Fruit fly (Drosophila melanogaster) whole organism, embryonic: ENCODE measurements around the gene Ing3.

Experiments
- Atf3 ChIP-seq: fragments of 200-800 bp; sonication (Bioruptor generic); optimal IDR thresholded peaks from 3 replicates; lab custom pipeline; 2016; ENCODE audit warnings: missing biosample characterization, missing genetic modification characterization
- Awh ChIP-seq: fragments of 200-800 bp; sonication (Bioruptor generic); IDR thresholded peaks from 2 replicates; pipeline ENCODE4, ENCODE4 v1.3.6; 2022; ENCODE audit warnings: missing biosample characterization, missing genetic modification characterization
- B-H1 ChIP-seq: fragments of 200-800 bp; sonication (Bioruptor generic); IDR thresholded peaks from 3 replicates; pipeline ENCODE4 v1.3.6; 2022; ENCODE audit warnings: missing biosample characterization, missing genetic modification characterization
- Blimp-1 ChIP-seq: fragments of 200-800 bp; sonication (Bioruptor generic); optimal IDR thresholded peaks from 3 replicates; lab custom pipeline; 2018; ENCODE audit warnings: missing biosample characterization, missing genetic modification characterization, mild to moderate bottlenecking, moderate library complexity, missing genetic modification reagents
- CG11560 ChIP-seq: fragments of 200-800 bp; sonication (Bioruptor generic); IDR thresholded peaks from 3 replicates; pipeline ENCODE4 v1.3.6; 2022; ENCODE audit warnings: missing biosample characterization, missing genetic modification characterization
- CG12744 ChIP-seq: fragments of 200-800 bp; sonication (Bioruptor generic); optimal IDR thresholded peaks from 2 replicates; lab custom pipeline; 2016; ENCODE audit warnings: missing biosample characterization, missing genetic modification characterization
- CG14710 ChIP-seq: fragments of 200-800 bp; sonication (Bioruptor generic); optimal IDR thresholded peaks from 3 replicates; lab custom pipeline; 2019; ENCODE audit warnings: missing biosample characterization, mild to moderate bottlenecking, missing genetic modification characterization, moderate library complexity
- CG15601 ChIP-seq: fragments of 200-800 bp; sonication (Bioruptor generic); optimal IDR thresholded peaks from 3 replicates; lab custom pipeline; 2019; ENCODE audit warnings: missing biosample characterization, mild to moderate bottlenecking, missing genetic modification characterization, moderate library complexity
- CG1603 ChIP-seq: fragments of 200-800 bp; sonication (Bioruptor generic); optimal IDR thresholded peaks from 2 replicates; lab custom pipeline; 2019; ENCODE audit warnings: missing biosample characterization, mild to moderate bottlenecking, missing genetic modification characterization, moderate library complexity
- CG18262 ChIP-seq: fragments of 200-800 bp; optimal IDR thresholded peaks from 3 replicates; lab custom pipeline; 2019; ENCODE audit warnings: missing biosample characterization, mild to moderate bottlenecking, missing genetic modification characterization, moderate library complexity
- CG2120 ChIP-seq: fragments of 200-800 bp; sonication (Bioruptor generic); optimal IDR thresholded peaks from 3 replicates; lab custom pipeline; 2016; ENCODE audit warnings: missing biosample characterization, missing genetic modification characterization
- CG2889 ChIP-seq: fragments of 200-800 bp; sonication (Bioruptor generic); IDR thresholded peaks from 3 replicates; pipeline ENCODE4 v1.3.6; 2022; ENCODE audit warnings: missing biosample characterization, missing genetic modification characterization
- CG33213 ChIP-seq: fragments of 200-800 bp; sonication (Bioruptor generic); optimal IDR thresholded peaks from 3 replicates; lab custom pipeline; 2016; ENCODE audit warnings: missing biosample characterization, missing genetic modification characterization
- CG34224 ChIP-seq: fragments of 200-800 bp; sonication (Bioruptor generic); IDR thresholded peaks from 3 replicates; pipeline ENCODE4 v1.3.6; 2022; ENCODE audit warnings: missing biosample characterization, missing genetic modification characterization; ENCODE audit not compliant: partially characterized antibody
- CG5180 ChIP-seq: fragments of 200-800 bp; sonication (Bioruptor generic); optimal IDR thresholded peaks from 3 replicates; lab custom pipeline; 2017; ENCODE audit warnings: missing biosample characterization, missing genetic modification characterization, mild to moderate bottlenecking, moderate library complexity, missing genetic modification reagents
- CG6254 ChIP-seq: fragments of 200-800 bp; sonication (Bioruptor generic); optimal IDR thresholded peaks from 3 replicates; lab custom pipeline; 2017; ENCODE audit warnings: mild to moderate bottlenecking, missing biosample characterization, missing genetic modification reagents, missing genetic modification characterization
- CG7271 ChIP-seq: fragments of 200-800 bp; sonication (Bioruptor generic); optimal IDR thresholded peaks from 2 replicates; lab custom pipeline; 2018; ENCODE audit warnings: missing biosample characterization, mild to moderate bottlenecking, missing genetic modification characterization, moderate library complexity
- CG8290 ChIP-seq, 3 experiments: fragments of 200-800 bp; sonication (Bioruptor generic); optimal IDR thresholded peaks; 2 replicates each; lab custom pipeline; 2016 to 2019; ENCODE audit warnings: missing biosample characterization in 3 of 3, missing genetic modification characterization in 3 of 3, mild to moderate bottlenecking in 2 of 3, moderate library complexity in 1 of 3
- CG8944 ChIP-seq: fragments of 200-800 bp; sonication (Bioruptor generic); optimal IDR thresholded peaks from 3 replicates; lab custom pipeline; 2016; ENCODE audit warnings: missing biosample characterization, missing genetic modification characterization
- Dp ChIP-seq: fragments of 200-800 bp; sonication (Bioruptor generic); optimal IDR thresholded peaks from 2 replicates; lab custom pipeline; 2018; ENCODE audit warnings: missing biosample characterization, mild to moderate bottlenecking, missing genetic modification characterization, moderate library complexity
- ERR ChIP-seq: fragments of 200-800 bp; sonication (Bioruptor generic); optimal IDR thresholded peaks from 2 replicates; lab custom pipeline; 2016; ENCODE audit warnings: missing biosample characterization, missing genetic modification characterization
- HHEX ChIP-seq: fragments of 200-800 bp; sonication (Bioruptor generic); optimal IDR thresholded peaks from 3 replicates; lab custom pipeline; 2017; ENCODE audit warnings: missing biosample characterization, mild to moderate bottlenecking, missing genetic modification characterization, missing genetic modification reagents
- HLH3B ChIP-seq: fragments of 200-800 bp; sonication (Bioruptor generic); IDR thresholded peaks from 2 replicates; pipeline ENCODE4 v1.3.6; 2022; ENCODE audit warnings: missing biosample characterization, missing genetic modification characterization
- Hr78 ChIP-seq, 2 experiments: fragments of 200-800 bp in 1 of 2; fragments of >200 bp in 1 of 2; sonication (Bioruptor generic) in 1 of 2; optimal IDR thresholded peaks; 2 replicates each; lab custom pipeline; 2017 to 2019; ENCODE audit warnings: missing biosample characterization in 2 of 2, missing genetic modification characterization in 2 of 2, mild to moderate bottlenecking in 1 of 2, moderate library complexity in 1 of 2
- Med ChIP-seq: fragments of 200-800 bp; sonication (Bioruptor generic); peaks from one replicate; lab custom pipeline; 2016; ENCODE audit warnings: missing biosample characterization, missing genetic modification characterization, mild to moderate bottlenecking, inconsistent platforms, moderate library complexity
- Nf-YA ChIP-seq: fragments of 200-800 bp; sonication (Bioruptor generic); IDR thresholded peaks from 2 replicates; pipeline ENCODE4 v1.3.6; 2022; ENCODE audit warnings: missing biosample characterization, missing genetic modification characterization
- Optix ChIP-seq: fragments of 200-800 bp; sonication (Bioruptor generic); IDR thresholded peaks from 3 replicates; pipeline ENCODE4 v1.3.6; 2022; ENCODE audit warnings: missing biosample characterization, missing genetic modification characterization
- Ravus ChIP-seq: fragments of 200-800 bp; sonication (Bioruptor generic); IDR thresholded peaks from 2 replicates; pipeline ENCODE4 v1.3.6; 2022; ENCODE audit warnings: missing biosample characterization, missing genetic modification characterization
- Side ChIP-seq: fragments of 200-800 bp; sonication (Bioruptor generic); optimal IDR thresholded peaks from 2 replicates; lab custom pipeline; 2016; ENCODE audit warnings: missing biosample characterization, missing genetic modification characterization
- Sox102F ChIP-seq: fragments of 200-800 bp; sonication (Bioruptor generic); optimal IDR thresholded peaks from 2 replicates; lab custom pipeline; 2018; ENCODE audit warnings: missing biosample characterization, mild to moderate bottlenecking, missing genetic modification characterization, moderate library complexity
- Usf ChIP-seq: fragments of 200-800 bp; sonication (Bioruptor generic); optimal IDR thresholded peaks from 2 replicates; lab custom pipeline; 2017; ENCODE audit warnings: missing genotype, missing biosample characterization, missing genetic modification characterization
- Vsx1 ChIP-seq: fragments of 200-800 bp; sonication (Bioruptor generic); optimal IDR thresholded peaks from 2 replicates; lab custom pipeline; 2017; ENCODE audit warnings: missing biosample characterization, mild to moderate bottlenecking, missing genetic modification characterization, missing genetic modification reagents
- cg ChIP-seq: fragments of 200-800 bp; sonication (Bioruptor generic); optimal IDR thresholded peaks from 3 replicates; lab custom pipeline; 2019; ENCODE audit warnings: missing biosample characterization, mild to moderate bottlenecking, missing genetic modification characterization, moderate library complexity
- ci ChIP-seq: fragments of 200-800 bp; sonication (Bioruptor generic); IDR thresholded peaks from 3 replicates; pipeline ENCODE4 v1.3.6; 2022; ENCODE audit warnings: missing biosample characterization, missing genetic modification characterization
- crol ChIP-seq: fragments of 200-800 bp; sonication (Bioruptor generic); IDR thresholded peaks from 2 replicates; pipeline ENCODE4 v1.3.6; 2022; ENCODE audit warnings: missing biosample characterization, missing genetic modification characterization
- dmrt99B ChIP-seq: fragments of 200-800 bp; sonication (Bioruptor generic); optimal IDR thresholded peaks from 2 replicates; lab custom pipeline; 2018; ENCODE audit warnings: missing biosample characterization, mild to moderate bottlenecking, missing genetic modification characterization, moderate library complexity
- fd96Cb ChIP-seq: fragments of 200-800 bp; sonication (Bioruptor generic); optimal IDR thresholded peaks from 2 replicates; lab custom pipeline; 2018; ENCODE audit warnings: missing biosample characterization, mild to moderate bottlenecking, missing genetic modification characterization, moderate library complexity
- kni ChIP-seq: fragments of 200-800 bp; sonication (Bioruptor generic); optimal IDR thresholded peaks from 3 replicates; lab custom pipeline; 2017; ENCODE audit warnings: mild to moderate bottlenecking, missing biosample characterization, missing genetic modification reagents, missing genetic modification characterization
- sens ChIP-seq: fragments of 200-800 bp; sonication (Bioruptor generic); peaks from one replicate; lab custom pipeline; 2016; ENCODE audit warnings: missing biosample characterization, missing genetic modification characterization
- sr ChIP-seq: fragments of 200-800 bp; sonication (Bioruptor generic); IDR thresholded peaks from 3 replicates; pipeline ENCODE4 v1.3.6; 2022; ENCODE audit warnings: missing biosample characterization, missing genetic modification characterization
- ssp ChIP-seq: fragments of 200-800 bp; sonication (Bioruptor generic); IDR thresholded peaks from 2 replicates; pipeline ENCODE4 v1.3.6; 2022; ENCODE audit warnings: missing biosample characterization, missing genetic modification characterization
- stc ChIP-seq: fragments of 200-800 bp; sonication (Bioruptor generic); IDR thresholded peaks from 2 replicates; pipeline ENCODE4 v1.3.6; 2022; ENCODE audit warnings: missing biosample characterization, missing genetic modification characterization
- vfl ChIP-seq: fragments of 200-800 bp; sonication (Bioruptor generic); optimal IDR thresholded peaks from 2 replicates; lab custom pipeline; 2016; ENCODE audit warnings: missing biosample characterization, missing genetic modification characterization
- vvl ChIP-seq: fragments of 200-800 bp; sonication (Bioruptor generic); IDR thresholded peaks from 2 replicates; pipeline ENCODE4 v1.3.6; 2022; ENCODE audit warnings: missing biosample characterization, missing genetic modification characterization

Gene Ing3

dm6 chrX:18678876-18679275 lies 26.0 kb upstream of the Ing3 start (continued):
- TF ChIP-seq HLH3B (GFP tag; lab: Robert Waterston, UW) (0 out of 2 replicates have a peak, but pooled peaks have one; percentile 10), Dp (no peak), CG1603 (tag; lab: Kevin White, UChicago) (peak; percentile 46), CG8290 (GFP tag; optimal IDR thresholded peaks at IDR 0.05; lab: Kevin White, UChicago) (no peak), CG8290 (tag; optimal IDR thresholded peaks at IDR 0.05; lab: Kevin White, UChicago) (peak in 1 of 2 experiments; percentile 13), Sox102F (peak; percentile 54), ssp (GFP tag; lab: Robert Waterston, UW) (no peak), CG14710 (tag; lab: Kevin White, UChicago) (no peak), Vsx1 (GFP tag; lab: Kevin White, UChicago) (no peak), ci (peak; percentile 70), fd96Cb (tag; lab: Kevin White, UChicago) (peak; percentile 13), CG34224 (GFP tag; lab: Robert Waterston, UW) (no peak), Awh (peak; percentile 40; the same call in 1 of the 2 replicates), CG2120 (GFP tag; lab: Kevin White, UChicago) (no peak), Usf (GFP tag; lab: Kevin White, UChicago) (no peak), sens (GFP tag; lab: Kevin White, UChicago) (peak; percentile 69), dmrt99B (peak; percentile 2), Med (GFP tag; lab: Kevin White, UChicago) (peak; percentile 60), B-H1 (GFP tag; lab: Robert Waterston, UW) (no peak), CG15601 (no peak), CG11560 (no peak), CG12744 (no peak), vvl (peak; percentile 62; the same call in 1 of the 2 replicates), stc (GFP tag; lab: Robert Waterston, UW) (no peak)

- no peak for TF ChIP-seq Optix (GFP tag; lab: Robert Waterston, UW)
- TF ChIP-seq Blimp-1 (GFP tag; lab: Kevin White, UChicago) = peak; percentile 17
- no peak for TF ChIP-seq Ravus (GFP tag; lab: Robert Waterston, UW)
- TF ChIP-seq CG33213 (GFP tag; lab: Kevin White, UChicago) = no peak
- TF ChIP-seq sr = 0 out of 3 replicates have a peak, but pooled peaks have one; percentile 39
- no peak for TF ChIP-seq Hr78 (GFP tag; optimal IDR thresholded peaks at IDR 0.05; lab: Kevin White, UChicago)
- peak; percentile 88 for TF ChIP-seq crol (GFP tag; lab: Robert Waterston, UW)
- no peak for TF ChIP-seq Nf-YA (GFP tag; lab: Robert Waterston, UW)
- TF ChIP-seq Side = no peak
- no peak for TF ChIP-seq vfl (GFP tag; lab: Kevin White, UChicago)
- TF ChIP-seq ERR (GFP tag; lab: Kevin White, UChicago) = no peak
- no peak for TF ChIP-seq CG6254 (GFP tag; lab: Kevin White, UChicago)
- TF ChIP-seq, all 482 proteins: peak for 3
Measured at dm6 chrX:18676756-18677155, 23.9 kb upstream of the Ing3 start.

dm6 chrX:18675702-18676101 lies 22.8 kb upstream of the Ing3 start:
- TF ChIP-seq CG2120 (GFP tag; lab: Kevin White, UChicago) (no peak), CG18262 (peak; percentile 8), sens (GFP tag; lab: Kevin White, UChicago) (peak; percentile 12)

- TF ChIP-seq Blimp-1 (GFP tag; lab: Kevin White, UChicago) = peak; percentile 99
- TF ChIP-seq HHEX = no peak
- peak; percentile 56 for TF ChIP-seq crol (GFP tag; lab: Robert Waterston, UW)
- peak; percentile 26 for TF ChIP-seq CG5180 (GFP tag; lab: Kevin White, UChicago)
- TF ChIP-seq CG18262 = no peak
- TF ChIP-seq kni = peak; percentile 12
- peak; percentile 55 for TF ChIP-seq cg (GFP tag; lab: Kevin White, UChicago)
- no peak for TF ChIP-seq CG2889 (GFP tag; lab: Robert Waterston, UW)
- no peak for TF ChIP-seq CG7271 (tag; lab: Kevin White, UChicago)
- TF ChIP-seq CG8944 = no peak
- no peak for TF ChIP-seq Atf3 (GFP tag; lab: Kevin White, UChicago)
- TF ChIP-seq B-H1 (GFP tag; lab: Robert Waterston, UW) = no peak
Measured at dm6 chrX:18675272-18675671, 22.4 kb upstream of the Ing3 start.
